Fruit fly (Drosophila melanogaster): ENCODE measurements around the gene f.

The f gene

DNA sequence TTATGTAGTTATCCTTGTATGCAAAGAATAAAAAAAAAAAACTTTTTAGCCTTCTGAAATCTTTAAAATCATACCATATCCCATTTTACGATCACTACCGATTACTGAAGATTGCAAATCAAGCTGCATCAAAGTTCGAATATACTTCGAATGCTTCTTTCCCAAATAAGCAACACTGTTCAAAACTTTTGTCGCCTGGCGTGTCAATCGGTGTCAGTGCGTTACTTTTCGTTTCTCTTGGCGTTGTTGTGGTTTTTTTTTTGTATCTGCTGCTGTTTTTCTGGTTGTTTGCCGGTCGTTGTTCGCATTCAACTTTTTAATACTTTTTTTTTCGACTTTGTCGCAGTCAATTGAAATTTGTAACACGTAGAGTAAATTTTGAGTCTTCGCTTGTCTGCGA, 62.2 kb downstream of the f start (continued):
- no peak for TF ChIP-seq Chrac-16 (GFP tag; optimal IDR thresholded peaks at IDR 0.05)
- no peak for TF ChIP-seq ash1 (GFP tag; optimal IDR thresholded peaks at IDR 0.05)
- no peak for TF ChIP-seq Hmr (GFP tag; optimal IDR thresholded peaks at IDR 0.05)
- no peak for TF ChIP-seq CG15073 (GFP tag; optimal IDR thresholded peaks at IDR 0.05)
- no peak for TF ChIP-seq CG11456 (GFP tag; IDR thresholded peaks at IDR 0.05)
- no peak for TF ChIP-seq Hr78 (GFP tag; optimal IDR thresholded peaks at IDR 0.05)
- TF ChIP-seq CG4360 (GFP tag; IDR thresholded peaks at IDR 0.05), result no peak
- no peak for TF ChIP-seq mld (GFP tag; IDR thresholded peaks at IDR 0.05; ENCODE audit: partially characterized antibody)
- TF ChIP-seq CG13775 (GFP tag; optimal IDR thresholded peaks at IDR 0.05), result no peak
- no peak for TF ChIP-seq CG13624 (GFP tag; optimal IDR thresholded peaks at IDR 0.05)
- TF ChIP-seq lbe (GFP tag; optimal IDR thresholded peaks at IDR 0.05), result no peak

- TF ChIP-seq seq (GFP tag; IDR thresholded peaks at IDR 0.05), result no peak
- TF ChIP-seq tgo (GFP tag; IDR thresholded peaks at IDR 0.05), result no peak
- TF ChIP-seq sens-2 (GFP tag; IDR thresholded peaks at IDR 0.05), result no peak
- TF ChIP-seq Rfx (GFP tag; IDR thresholded peaks at IDR 0.05), result 0 out of 2 replicates have a peak, but pooled peaks have one; percentile 11
- TF ChIP-seq crol (GFP tag; IDR thresholded peaks at IDR 0.05), result peak; percentile 43
- TF ChIP-seq CG2120 (GFP tag; optimal IDR thresholded peaks at IDR 0.05), result no peak
- TF ChIP-seq CG17802 (tag; optimal IDR thresholded peaks at IDR 0.05), result no peak
- TF ChIP-seq CG34224 (GFP tag; IDR thresholded peaks at IDR 0.05; ENCODE audit: partially characterized antibody), result no peak
- no peak for TF ChIP-seq GATAe (GFP tag; conservative IDR thresholded peaks at IDR 0.05)
- no peak for TF ChIP-seq gcm (GFP tag; optimal IDR thresholded peaks at IDR 0.05)
- TF ChIP-seq rib (GFP tag; IDR thresholded peaks at IDR 0.05), result no peak
- TF ChIP-seq Asciz (GFP tag; optimal IDR thresholded peaks at IDR 0.05), result peak; percentile 10
- TF ChIP-seq sens (GFP tag), result peak; percentile 70
- TF ChIP-seq CG12104 (GFP tag; optimal IDR thresholded peaks at IDR 0.05), result no peak
- TF ChIP-seq kni (GFP tag; optimal IDR thresholded peaks at IDR 0.05), result peak; percentile 56
- no peak for TF ChIP-seq org-1 (GFP tag; optimal IDR thresholded peaks at IDR 0.05)
- no peak for TF ChIP-seq CHES-1-like (GFP tag; optimal IDR thresholded peaks at IDR 0.05)
- TF ChIP-seq HLH54F (GFP tag; optimal IDR thresholded peaks at IDR 0.05), result no peak
- TF ChIP-seq CG32767 (GFP tag; IDR thresholded peaks at IDR 0.05), result no peak
- no peak for TF ChIP-seq CG33213 (GFP tag; optimal IDR thresholded peaks at IDR 0.05)
- no peak for TF ChIP-seq wor (GFP tag; IDR thresholded peaks at IDR 0.05)
- no peak for TF ChIP-seq Elba2 (GFP tag; optimal IDR thresholded peaks at IDR 0.05)
- TF ChIP-seq vvl (GFP tag; IDR thresholded peaks at IDR 0.05), result no peak
- TF ChIP-seq CG15514 (GFP tag; optimal IDR thresholded peaks at IDR 0.05), result peak; percentile 95
- no peak for TF ChIP-seq Xrp1 (GFP tag; IDR thresholded peaks at IDR 0.05)
- TF ChIP-seq ci (GFP tag; IDR thresholded peaks at IDR 0.05), result 0 out of 3 replicates have a peak, but pooled peaks have one; percentile 12
- TF ChIP-seq trh (GFP tag; optimal IDR thresholded peaks at IDR 0.05), result no peak
- TF ChIP-seq mirr (GFP tag; optimal IDR thresholded peaks at IDR 0.05), result no peak
- TF ChIP-seq PHDP (tag; optimal IDR thresholded peaks at IDR 0.05), result no peak
- TF ChIP-seq CG3281 (GFP tag; optimal IDR thresholded peaks at IDR 0.05), result no peak
- TF ChIP-seq ssp (GFP tag; IDR thresholded peaks at IDR 0.05), result no peak
- TF ChIP-seq CG6272 (GFP tag; IDR thresholded peaks at IDR 0.05), result no peak
- TF ChIP-seq CG6813 (GFP tag; optimal IDR thresholded peaks at IDR 0.05), result peak; percentile 21
- TF ChIP-seq CG6689 (GFP tag; IDR thresholded peaks at IDR 0.05), result 0 out of 2 replicates have a peak, but pooled peaks have one; percentile 5
- TF ChIP-seq sr (GFP tag; IDR thresholded peaks at IDR 0.05), result no peak
- TF ChIP-seq CG7556 (GFP tag; optimal IDR thresholded peaks at IDR 0.05), result no peak
- no peak for TF ChIP-seq pfk (GFP tag; optimal IDR thresholded peaks at IDR 0.05)
- no peak for TF ChIP-seq slbo (GFP tag; IDR thresholded peaks at IDR 0.05)
- TF ChIP-seq CG42726 (GFP tag; IDR thresholded peaks at IDR 0.05; ENCODE audit: partially characterized antibody), result no peak
These were observed 63.7 kb downstream of the f start for dm6 chrX:17296283-17297069.

All from whole organism, embryonic.